Worm (Caenorhabditis elegans): ENCODE results near the gene acs-3.

Gene acs-3

ce11 chrV:2016428-2016827 lies 47.1 kb downstream of the acs-3 start, which contains the start of gene F59A7.2:
TSS of gene F59A7.2 (minus strand) at chrV:2016528.
- TF ChIP-seq nhr-12 (tag; optimal IDR thresholded peaks at IDR 0.05) = no peak
- TF ChIP-seq nhr-25 (tag; optimal IDR thresholded peaks at IDR 0.05) = no peak

ce11 chrV:2018689-2019088 lies 49.4 kb downstream of the acs-3 start, which contains the start of gene F59A7.14:
TSS of gene F59A7.14 (plus strand) at chrV:2018989.
- TF ChIP-seq nhr-76 (tag; optimal IDR thresholded peaks at IDR 0.05) = no peak
- TF ChIP-seq snpc-4 (tag; optimal IDR thresholded peaks at IDR 0.05) = no peak
- no peak for TF ChIP-seq ztf-4 (tag; optimal IDR thresholded peaks at IDR 0.05)
- TF ChIP-seq elt-3 (tag; optimal IDR thresholded peaks at IDR 0.05) = no peak
- TF ChIP-seq lsy-12 (tag; optimal IDR thresholded peaks at IDR 0.05) = no peak
- TF ChIP-seq nhr-25 (tag; optimal IDR thresholded peaks at IDR 0.05) = no peak
- no peak for TF ChIP-seq jun-1 (tag; optimal IDR thresholded peaks at IDR 0.05)

ce11 chrV:2021283-2021682 lies 52.0 kb downstream of the acs-3 start:
- no peak for TF ChIP-seq unc-39 (tag; optimal IDR thresholded peaks at IDR 0.05)
- no peak for TF ChIP-seq eor-1 (tag; optimal IDR thresholded peaks at IDR 0.05)
- no peak for TF ChIP-seq nhr-67 (tag; optimal IDR thresholded peaks at IDR 0.05)
- no peak for TF ChIP-seq nhr-76 (tag; optimal IDR thresholded peaks at IDR 0.05)
- TF ChIP-seq elt-1 (tag; optimal IDR thresholded peaks at IDR 0.05) = no peak
- TF ChIP-seq zag-1 (tag; optimal IDR thresholded peaks at IDR 0.05) = no peak
- no peak for TF ChIP-seq sea-2 (GFP tag; optimal IDR thresholded peaks at IDR 0.05)
- TF ChIP-seq mdl-1 (tag; optimal IDR thresholded peaks at IDR 0.05) = no peak
- no peak for TF ChIP-seq ceh-82 (tag; optimal IDR thresholded peaks at IDR 0.05)
- no peak for TF ChIP-seq nhr-43 (tag; optimal IDR thresholded peaks at IDR 0.05; ENCODE audit: poor library complexity, severe bottlenecking)
- TF ChIP-seq skn-1 (tag; optimal IDR thresholded peaks at IDR 0.05) = no peak

DNA sequence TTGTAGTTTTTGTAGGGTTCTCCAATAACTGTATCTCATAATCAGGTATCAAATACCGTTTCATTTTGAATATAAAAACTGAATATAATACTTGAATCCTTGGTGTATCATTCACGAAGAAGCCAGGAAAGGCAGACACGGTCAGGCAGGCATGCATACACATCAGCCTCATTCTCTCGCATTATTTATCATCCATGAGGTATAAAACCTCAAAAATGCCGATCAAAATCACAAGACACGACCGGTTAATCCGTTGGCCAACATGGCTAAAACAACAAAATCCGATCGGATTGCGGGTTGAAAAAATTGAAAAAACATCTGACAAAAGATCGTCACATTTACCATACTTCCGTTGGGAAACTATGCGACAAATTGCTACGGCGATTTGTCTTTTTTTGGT lies 53.0 kb downstream of the acs-3 start, which contains the start of gene F59A7.5:
TSS of gene F59A7.5 (plus strand) at position 301 of the 400 bp plus-strand sequence.
- TF ChIP-seq nhr-67 (tag; optimal IDR thresholded peaks at IDR 0.05) = no peak
- no peak for TF ChIP-seq nhr-23 (tag; optimal IDR thresholded peaks at IDR 0.05)
- TF ChIP-seq zag-1 (tag; optimal IDR thresholded peaks at IDR 0.05) = no peak
- no peak for TF ChIP-seq eor-1 (tag; optimal IDR thresholded peaks at IDR 0.05)
- no peak for TF ChIP-seq ztf-11 (tag; optimal IDR thresholded peaks at IDR 0.05)
- TF ChIP-seq mdl-1 (tag; optimal IDR thresholded peaks at IDR 0.05) = no peak
- no peak for TF ChIP-seq lin-15B (tag; optimal IDR thresholded peaks at IDR 0.05)
- no peak for TF ChIP-seq fos-1 (tag; optimal IDR thresholded peaks at IDR 0.05)
- no peak for TF ChIP-seq pha-4 (tag; optimal IDR thresholded peaks at IDR 0.05)
- TF ChIP-seq tbx-2 (tag; optimal IDR thresholded peaks at IDR 0.05) = no peak
- no peak for TF ChIP-seq unc-62 (GFP tag; optimal IDR thresholded peaks at IDR 0.05)
- no peak for TF ChIP-seq ama-1 (optimal IDR thresholded peaks at IDR 0.05)
- no peak for TF ChIP-seq nhr-28 (tag; optimal IDR thresholded peaks at IDR 0.05)
- TF ChIP-seq nhr-43 (tag; optimal IDR thresholded peaks at IDR 0.05; ENCODE audit: poor library complexity, severe bottlenecking) = no peak

All from whole organism, L3 larva.